Worm (Caenorhabditis elegans): ENCODE results near the gene hpo-25.

DNA sequence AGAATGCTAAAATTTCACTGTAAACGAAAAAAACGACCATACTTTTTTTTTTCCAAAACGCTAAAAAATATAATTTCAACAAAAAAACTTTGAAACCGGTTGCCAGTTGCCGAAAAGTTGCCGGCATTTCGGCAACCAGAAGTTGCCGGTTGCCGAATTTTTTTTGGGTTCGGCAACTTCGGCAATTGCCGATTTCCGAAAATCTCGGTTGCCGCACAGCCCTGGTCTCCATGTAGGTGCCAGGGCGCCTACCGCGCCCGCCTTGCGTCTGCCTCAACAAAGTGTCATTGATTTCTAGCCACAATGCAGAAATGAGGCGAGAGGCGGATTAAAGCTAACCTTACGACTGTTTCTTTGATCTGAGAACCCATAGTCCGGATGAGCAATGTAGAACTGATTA, 42.0 kb downstream of the hpo-25 start:
- TF ChIP-seq syd-9 (tag; optimal IDR thresholded peaks at IDR 0.05) (no peak), hlh-13 (GFP tag; optimal IDR thresholded peaks at IDR 0.05) (no peak), pha-4 (tag; optimal IDR thresholded peaks at IDR 0.05) (no peak), pqm-1 (tag; optimal IDR thresholded peaks at IDR 0.05) (no peak), ama-1 (optimal IDR thresholded peaks at IDR 0.05) (no peak), ets-4 (tag; optimal IDR thresholded peaks at IDR 0.05) (no peak), fkh-6 (tag; optimal IDR thresholded peaks at IDR 0.05) (no peak), eyg-1 (tag; optimal IDR thresholded peaks at IDR 0.05) (no peak), tbx-2 (tag; optimal IDR thresholded peaks at IDR 0.05) (no peak), pag-3 (tag; optimal IDR thresholded peaks at IDR 0.05; ENCODE audit: borderline replicate concordance) (no peak), pha-2 (tag; optimal IDR thresholded peaks at IDR 0.05) (no peak), fax-1 (tag; optimal IDR thresholded peaks at IDR 0.05) (no peak), unc-3 (GFP tag; conservative IDR thresholded peaks at IDR 0.05) (no peak), unc-3 (tag; optimal IDR thresholded peaks at IDR 0.05) (no peak)
